Worm (Caenorhabditis elegans) whole organism, L4 larva: ENCODE results near the gene srj-32.

Experiments used
- ama-1 ChIP-seq: fragments of 150-350 bp; optimal IDR thresholded peaks from 2 replicates; lab custom pipeline; 2014; ENCODE audit warnings: inconsistent platforms, mixed read lengths
- daf-16 ChIP-seq, 3 experiments: sonication (generic microtip); optimal IDR thresholded peaks; 2 replicates each; lab custom pipeline; 2016 to 2017; ENCODE audit warnings: missing genetic modification characterization in 3 of 3, missing genetic modification reagents in 3 of 3, mild to moderate bottlenecking in 2 of 3, missing compliant biosample characterization in 2 of 3, missing biosample characterization in 1 of 3, moderate library complexity in 1 of 3
- dve-1 ChIP-seq: sonication (generic microtip); optimal IDR thresholded peaks from 2 replicates; lab custom pipeline; 2017; ENCODE audit warnings: antibody characterized with exemption, mild to moderate bottlenecking, missing genetic modification characterization, missing compliant biosample characterization; ENCODE audit not compliant: insufficient read depth
- lin-39 ChIP-seq: fragments of 150-350 bp; optimal IDR thresholded peaks from 2 replicates; lab custom pipeline; 2014; ENCODE audit warnings: missing biosample characterization, missing genetic modification reagents, missing genetic modification characterization
- lsy-2 ChIP-seq, 2 experiments: fragments of 150-350 bp in 1 of 2; sonication (generic microtip) in 1 of 2; optimal IDR thresholded peaks; 2 replicates each; lab custom pipeline; 2014 to 2017; ENCODE audit warnings: missing biosample characterization in 2 of 2, missing genetic modification characterization in 2 of 2
- mdl-1 ChIP-seq, 2 experiments: fragments of 150-350 bp in 1 of 2; sonication (generic microtip) in 1 of 2; optimal IDR thresholded peaks; 2 replicates each; lab custom pipeline; 2014 to 2017; ENCODE audit warnings: missing biosample characterization in 2 of 2, missing genetic modification characterization in 2 of 2
- nhr-102 ChIP-seq: sonication (generic microtip); optimal IDR thresholded peaks from 2 replicates; lab custom pipeline; 2016; ENCODE audit warnings: mild to moderate bottlenecking, missing genetic modification characterization, moderate library complexity, missing compliant biosample characterization
- nhr-11 ChIP-seq: fragments of 150-350 bp; optimal IDR thresholded peaks from 2 replicates; lab custom pipeline; 2014; ENCODE audit warnings: missing biosample characterization, missing genetic modification characterization
- skn-1 ChIP-seq: fragments of 150-350 bp; optimal IDR thresholded peaks from 2 replicates; lab custom pipeline; 2014; ENCODE audit warnings: missing biosample characterization, missing genetic modification characterization
- snpc-4 ChIP-seq: fragments of 150-350 bp; optimal IDR thresholded peaks from 2 replicates; lab custom pipeline; 2014; ENCODE audit warnings: missing biosample characterization, missing genetic modification characterization

- no peak for TF ChIP-seq nhr-11 (tag; lab: Kevin White, UChicago)
- no peak for TF ChIP-seq ama-1
- no peak for TF ChIP-seq lin-39 (tag; lab: Kevin White, UChicago)
- no peak for TF ChIP-seq nhr-102
- TF ChIP-seq daf-16 (GFP tag; optimal IDR thresholded peaks at IDR 0.05; lab: Kevin White, UChicago) = no peak
- TF ChIP-seq daf-16 (tag; optimal IDR thresholded peaks at IDR 0.05; lab: Kevin White, UChicago) = no peak
- TF ChIP-seq snpc-4 (tag; lab: Kevin White, UChicago) = no peak
- no peak for TF ChIP-seq mdl-1 (tag; optimal IDR thresholded peaks at IDR 0.05; lab: Kevin White, UChicago)
- TF ChIP-seq dve-1 = no peak
- no peak for TF ChIP-seq lsy-2 (tag; optimal IDR thresholded peaks at IDR 0.05; lab: Kevin White, UChicago)
- TF ChIP-seq skn-1 (tag; lab: Kevin White, UChicago) = no peak
Observed at ce11 chrV:7325285-7325684, 28.1 kb upstream of the srj-32 start, which contains the start of gene srx-92.
